Worm (Caenorhabditis elegans) whole organism, L4 larva: ENCODE data around the gene Y55F3AM.9.

Experiments used
- R02D3.7 ChIP-seq: fragments of 150-350 bp; sonication (generic microtip); optimal IDR thresholded peaks from 3 replicates; lab custom pipeline; 2014; ENCODE audit warnings: missing biosample characterization, missing genetic modification characterization
- T26A8.4 ChIP-seq: fragments of 200-800 bp; sonication (Bioruptor generic); IDR thresholded peaks from 2 replicates; pipeline ENCODE4 v1.3.6; 2022; ENCODE audit warnings: missing genetic modification characterization, missing compliant biosample characterization
- Y105C5A.15 ChIP-seq: fragments of 200-800 bp; sonication (Bioruptor generic); IDR thresholded peaks from 2 replicates; pipeline ENCODE4 v1.3.6; 2022; ENCODE audit warnings: missing genetic modification characterization, missing compliant biosample characterization
- ZK337.2 ChIP-seq: fragments of 200-800 bp; sonication (Bioruptor generic); IDR thresholded peaks from 2 replicates; pipeline ENCODE4 v1.3.6; 2022; ENCODE audit warnings: missing genetic modification reagents, missing genetic modification characterization, missing compliant biosample characterization
- ZK546.5 ChIP-seq, 2 experiments: sonication (generic microtip); optimal IDR thresholded peaks; 2 replicates each; lab custom pipeline; 2017; ENCODE audit warnings: missing biosample characterization in 2 of 2, missing genetic modification characterization in 2 of 2
- aha-1 ChIP-seq: fragments of 150-350 bp; peaks from one replicate; lab custom pipeline; 2014; ENCODE audit warnings: missing biosample characterization, missing genetic modification characterization
- ama-1 ChIP-seq: fragments of 150-350 bp; optimal IDR thresholded peaks from 2 replicates; lab custom pipeline; 2014; ENCODE audit warnings: inconsistent platforms, mixed read lengths
- arid-1 ChIP-seq: fragments of 200-800 bp; sonication (Bioruptor generic); conservative IDR thresholded peaks from 2 replicates; pipeline ENCODE4 v1.3.6; 2022; ENCODE audit warnings: missing genetic modification reagents, missing genetic modification characterization, missing compliant biosample characterization
- ceh-20 ChIP-seq: fragments of 200-800 bp; sonication (Bioruptor generic); IDR thresholded peaks from 2 replicates; pipeline ENCODE4 v1.3.6; 2022; ENCODE audit warnings: missing genetic modification reagents, missing genetic modification characterization, missing compliant biosample characterization
- ceh-44 ChIP-seq: fragments of 200-800 bp; sonication (Bioruptor generic); IDR thresholded peaks from 2 replicates; pipeline ENCODE4 v1.3.6; 2022; ENCODE audit warnings: missing genetic modification reagents, missing genetic modification characterization, missing compliant biosample characterization
- ces-1 ChIP-seq: fragments of 150-350 bp; sonication (generic microtip); optimal IDR thresholded peaks from 4 replicates; lab custom pipeline; 2014; ENCODE audit warnings: missing biosample characterization, missing genetic modification reagents, missing genetic modification characterization
- ctbp-1 ChIP-seq: fragments of 200-800 bp; sonication (Bioruptor generic); IDR thresholded peaks from 2 replicates; pipeline ENCODE4 v1.3.6; 2022; ENCODE audit warnings: missing genetic modification reagents, missing genetic modification characterization, missing compliant biosample characterization
- daf-12 ChIP-seq: fragments of 150-350 bp; optimal IDR thresholded peaks from 2 replicates; lab custom pipeline; 2014; ENCODE audit warnings: missing biosample characterization, missing genetic modification reagents, missing genetic modification characterization
- dmd-6 ChIP-seq: fragments of 200-800 bp; sonication (Bioruptor generic); IDR thresholded peaks from 2 replicates; pipeline ENCODE4 v1.3.6; 2022; ENCODE audit warnings: missing genetic modification reagents, missing genetic modification characterization, missing compliant biosample characterization
- dpl-1 ChIP-seq: fragments of 150-350 bp; optimal IDR thresholded peaks from 2 replicates; lab custom pipeline; 2014; ENCODE audit warnings: missing biosample characterization, missing genetic modification reagents, missing genetic modification characterization
- hlh-11 ChIP-seq: fragments of 200-800 bp; sonication (Bioruptor generic); optimal IDR thresholded peaks from 2 replicates; lab custom pipeline; 2018; ENCODE audit warnings: mild to moderate bottlenecking, missing genetic modification characterization, missing compliant biosample characterization
- hlh-30 ChIP-seq: sonication (generic microtip); optimal IDR thresholded peaks from 2 replicates; lab custom pipeline; 2017; ENCODE audit warnings: antibody characterized with exemption, mild to moderate bottlenecking, missing genetic modification characterization, missing compliant biosample characterization; ENCODE audit not compliant: insufficient read depth
- hmg-1.1 ChIP-seq: fragments of 200-800 bp; sonication (Bioruptor generic); IDR thresholded peaks from 2 replicates; pipeline ENCODE4 v1.3.6; 2022; ENCODE audit warnings: missing genetic modification reagents, missing genetic modification characterization, missing compliant biosample characterization
- jun-1 ChIP-seq: fragments of 150-350 bp; optimal IDR thresholded peaks from 2 replicates; lab custom pipeline; 2014; ENCODE audit warnings: missing biosample characterization, missing genetic modification reagents, missing genetic modification characterization
- lim-7 ChIP-seq: fragments of 200-800 bp; sonication (Bioruptor generic); IDR thresholded peaks from 2 replicates; pipeline ENCODE4 v1.3.6; 2022; ENCODE audit warnings: missing genetic modification characterization, missing compliant biosample characterization
- lin-1 ChIP-seq: fragments of 200-800 bp; sonication (Bioruptor generic); IDR thresholded peaks from 2 replicates; pipeline ENCODE4 v1.3.6; 2022; ENCODE audit warnings: missing genetic modification reagents, missing genetic modification characterization, missing compliant biosample characterization
- lin-13 ChIP-seq: fragments of 150-350 bp; optimal IDR thresholded peaks from 2 replicates; lab custom pipeline; 2014; ENCODE audit warnings: missing biosample characterization, missing genetic modification reagents, missing genetic modification characterization
- lsy-2 ChIP-seq, 2 experiments: fragments of 150-350 bp in 1 of 2; sonication (generic microtip) in 1 of 2; optimal IDR thresholded peaks; 2 replicates each; lab custom pipeline; 2014 to 2017; ENCODE audit warnings: missing biosample characterization in 2 of 2, missing genetic modification characterization in 2 of 2
- mdl-1 ChIP-seq, 2 experiments: fragments of 150-350 bp in 1 of 2; sonication (generic microtip) in 1 of 2; optimal IDR thresholded peaks; 2 replicates each; lab custom pipeline; 2014 to 2017; ENCODE audit warnings: missing biosample characterization in 2 of 2, missing genetic modification characterization in 2 of 2
- mep-1 ChIP-seq: fragments of 150-350 bp; sonication (generic microtip); optimal IDR thresholded peaks from 3 replicates; lab custom pipeline; 2014; ENCODE audit warnings: missing biosample characterization, missing genetic modification characterization
- mes-2 ChIP-seq: sonication (generic microtip); optimal IDR thresholded peaks from 2 replicates; lab custom pipeline; 2016; ENCODE audit warnings: missing genotype, mild to moderate bottlenecking, missing genetic modification characterization, missing compliant biosample characterization; ENCODE audit not compliant: poor library complexity, severe bottlenecking
- mxl-3 ChIP-seq: fragments of 200-800 bp; sonication (Bioruptor generic); optimal IDR thresholded peaks from 2 replicates; lab custom pipeline; 2018; ENCODE audit warnings: mild to moderate bottlenecking, missing genetic modification characterization, missing compliant biosample characterization
- nhr-10 ChIP-seq: fragments of 150-350 bp; optimal IDR thresholded peaks from 2 replicates; lab custom pipeline; 2014; ENCODE audit warnings: missing biosample characterization, missing genetic modification characterization
- nhr-102 ChIP-seq: sonication (generic microtip); optimal IDR thresholded peaks from 2 replicates; lab custom pipeline; 2016; ENCODE audit warnings: mild to moderate bottlenecking, missing genetic modification characterization, moderate library complexity, missing compliant biosample characterization
- nhr-11 ChIP-seq: fragments of 150-350 bp; optimal IDR thresholded peaks from 2 replicates; lab custom pipeline; 2014; ENCODE audit warnings: missing biosample characterization, missing genetic modification characterization
- nhr-25 ChIP-seq: sonication (generic microtip); optimal IDR thresholded peaks from 2 replicates; lab custom pipeline; 2017; ENCODE audit warnings: missing genetic modification characterization, mild to moderate bottlenecking, missing compliant biosample characterization, antibody characterized with exemption, moderate library complexity, borderline replicate concordance; ENCODE audit not compliant: insufficient read depth
- nhr-42 ChIP-seq: fragments of 200-800 bp; sonication (Bioruptor generic); IDR thresholded peaks from 2 replicates; pipeline ENCODE4 v1.3.6; 2022; ENCODE audit warnings: missing genetic modification characterization, missing compliant biosample characterization
- nhr-77 ChIP-seq: fragments of 150-350 bp; optimal IDR thresholded peaks from 2 replicates; lab custom pipeline; 2014; ENCODE audit warnings: missing biosample characterization, missing genetic modification characterization
- pqm-1 ChIP-seq: sonication (generic microtip); optimal IDR thresholded peaks from 2 replicates; lab custom pipeline; 2017; ENCODE audit warnings: missing biosample characterization, missing genetic modification characterization
- set-16 ChIP-seq: fragments of 200-800 bp; sonication (Bioruptor generic); IDR thresholded peaks from 2 replicates; pipeline ENCODE4 v1.3.6; 2022; ENCODE audit warnings: missing genetic modification reagents, missing genetic modification characterization, missing compliant biosample characterization
- snpc-4 ChIP-seq: fragments of 150-350 bp; optimal IDR thresholded peaks from 2 replicates; lab custom pipeline; 2014; ENCODE audit warnings: missing biosample characterization, missing genetic modification characterization
- spr-1 ChIP-seq: sonication (generic microtip); optimal IDR thresholded peaks from 2 replicates; lab custom pipeline; 2016; ENCODE audit warnings: mild to moderate bottlenecking, missing genetic modification characterization, missing compliant biosample characterization
- spr-3 ChIP-seq: fragments of 200-800 bp; sonication (Bioruptor generic); optimal IDR thresholded peaks from 2 replicates; lab custom pipeline; 2018; ENCODE audit warnings: mild to moderate bottlenecking, missing genetic modification characterization, missing compliant biosample characterization
- tra-1 ChIP-seq: fragments of 200-800 bp; sonication (Bioruptor generic); IDR thresholded peaks from 2 replicates; pipeline ENCODE4 v1.3.6; 2022; ENCODE audit warnings: missing genetic modification reagents, missing genetic modification characterization, missing compliant biosample characterization
- unc-39 ChIP-seq: sonication (generic microtip); optimal IDR thresholded peaks from 2 replicates; lab custom pipeline; 2017; ENCODE audit warnings: missing biosample characterization, missing genetic modification characterization
- unc-62 ChIP-seq, 3 experiments: fragments of 150-350 bp in 1 of 3; sonication (generic microtip); optimal IDR thresholded peaks in 2 of 3; peaks in 1 of 3; 1 replicate in 1 of 3; 2 replicates in 2 of 3; lab custom pipeline; 2014 to 2017; ENCODE audit warnings: missing biosample characterization in 3 of 3, missing genetic modification characterization in 3 of 3, missing genetic modification reagents in 3 of 3, missing genotype in 1 of 3
- vab-7 ChIP-seq: fragments of 200-800 bp; sonication (Bioruptor generic); IDR thresholded peaks from 2 replicates; pipeline ENCODE4 v1.3.6; 2022; ENCODE audit warnings: missing genetic modification reagents, missing genetic modification characterization, missing compliant biosample characterization
- zfp-3 ChIP-seq: fragments of 200-800 bp; sonication (Bioruptor generic); conservative IDR thresholded peaks from 2 replicates; pipeline ENCODE4 v1.3.6; 2022; ENCODE audit warnings: missing genetic modification reagents, missing genetic modification characterization, missing compliant biosample characterization
- ztf-7 ChIP-seq: fragments of 150-350 bp; optimal IDR thresholded peaks from 2 replicates; lab custom pipeline; 2014; ENCODE audit warnings: missing biosample characterization, missing genetic modification characterization

Gene Y55F3AM.9

DNA sequence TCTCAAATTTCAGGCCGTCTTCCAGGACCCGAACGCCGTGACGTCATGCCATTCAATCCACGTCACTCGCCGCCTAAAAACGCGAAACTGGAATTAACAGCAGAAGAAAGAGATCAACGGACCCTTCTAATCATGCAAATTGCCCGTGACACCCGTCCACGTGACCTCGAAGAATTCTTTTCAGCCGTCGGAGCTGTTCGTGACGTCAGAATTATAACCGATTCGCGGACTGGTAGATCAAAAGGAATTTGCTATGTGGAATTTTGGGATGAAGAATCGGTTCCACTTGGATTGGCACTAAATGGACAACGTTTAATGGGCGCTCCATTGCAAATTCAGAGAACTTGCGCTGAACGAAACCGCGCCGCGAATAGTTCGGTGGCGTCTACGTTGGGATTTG lies 5.9 kb upstream of the Y55F3AM.9 start:
- TF ChIP-seq snpc-4 (tag; lab: Kevin White, UChicago), result no peak
- TF ChIP-seq lim-7 (GFP tag; lab: Robert Waterston, UW), result no peak
- peak in 1 of 2 experiments; percentile 94 for TF ChIP-seq unc-62 (GFP tag; optimal IDR thresholded peaks at IDR 0.05 in 1 of 2; lab: Kevin White, UChicago)
- no peak for TF ChIP-seq unc-62 (tag; optimal IDR thresholded peaks at IDR 0.05; lab: Kevin White, UChicago)

DNA sequence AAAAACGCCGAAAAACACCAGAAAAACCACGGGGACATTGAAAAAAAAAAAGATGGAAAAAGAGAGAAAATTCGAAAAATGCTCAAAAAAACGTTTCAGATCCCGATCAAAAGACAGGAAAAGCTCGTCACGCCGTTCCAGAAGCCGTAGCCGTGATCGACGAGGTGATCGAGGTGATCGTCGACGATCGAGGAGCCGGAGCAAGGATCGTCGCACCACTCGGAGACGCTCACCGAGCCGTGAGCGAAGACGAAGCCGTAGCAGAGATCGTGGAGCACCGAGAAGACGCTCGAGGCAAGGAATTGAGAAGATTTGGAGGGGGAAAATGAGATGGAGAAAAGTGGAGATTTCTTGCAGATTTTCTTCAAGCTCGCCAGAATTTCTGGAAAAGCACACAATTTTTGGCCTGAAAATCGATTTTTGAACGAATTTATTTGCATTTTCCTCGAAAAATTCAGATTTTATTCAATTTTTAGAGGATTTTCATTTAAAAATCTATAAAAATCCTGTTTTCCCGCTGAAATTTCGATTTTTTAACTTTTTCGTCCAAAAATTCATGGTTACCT lies 3.8 kb upstream of the Y55F3AM.9 start:
- TF ChIP-seq mes-2 (tag; lab: Kevin White, UChicago) (peak; percentile 13), jun-1 (tag; lab: Kevin White, UChicago) (no peak), set-16 (GFP tag; lab: Robert Waterston, UW) (peak; percentile 88), aha-1 (tag; lab: Kevin White, UChicago) (peak; percentile 38)
- TF ChIP-seq, all 104 proteins: peak for 3

DNA sequence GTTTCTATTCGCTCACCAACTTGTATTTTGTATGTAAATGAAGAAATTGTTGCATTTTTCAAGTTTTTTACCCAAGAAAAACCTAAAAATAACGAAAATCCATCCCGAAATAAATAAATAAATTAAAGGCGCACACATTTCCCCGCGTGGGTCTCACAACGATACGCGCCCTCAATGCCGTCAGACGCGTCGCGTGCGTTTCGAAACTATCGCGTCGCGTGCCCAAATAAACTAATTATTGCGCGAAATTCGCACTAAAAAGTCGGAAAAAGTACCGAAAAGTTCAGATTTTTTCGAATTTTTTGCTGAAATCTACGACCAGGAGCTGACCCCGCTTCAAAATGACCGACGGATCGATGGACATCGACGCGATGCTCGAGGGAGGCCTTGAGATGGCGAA lies 2.9 kb upstream of the Y55F3AM.9 start, which contains the start of gene rbm-39:
Gene rbm-39 (plus strand): TSS at position 178 of the 400 bp plus-strand sequence.
- peak; percentile 62 for TF ChIP-seq aha-1 (tag; lab: Kevin White, UChicago)
- peak; percentile 68 for TF ChIP-seq spr-3
- no peak for TF ChIP-seq daf-12 (tag; lab: Kevin White, UChicago)
- no peak for TF ChIP-seq ctbp-1 (GFP tag; lab: Robert Waterston, UW)
- no peak for TF ChIP-seq set-16 (GFP tag; lab: Robert Waterston, UW)
- TF ChIP-seq tra-1 (GFP tag; lab: Robert Waterston, UW), result 0 out of 2 replicates have a peak, but pooled peaks have one; percentile 41
- peak; percentile 90 for TF ChIP-seq mep-1 (tag; lab: Kevin White, UChicago)
- peak; percentile 90 for TF ChIP-seq ama-1 (lab: Kevin White, UChicago)
- TF ChIP-seq lin-13 (GFP tag; lab: Kevin White, UChicago), result peak; percentile 81
- peak; percentile 43 for TF ChIP-seq nhr-25 (tag; lab: Kevin White, UChicago)
- TF ChIP-seq nhr-42, result no peak
- peak in 1 of 2 experiments; percentile 21 for TF ChIP-seq ZK546.5 (tag; optimal IDR thresholded peaks at IDR 0.05; lab: Kevin White, UChicago)
- TF ChIP-seq hmg-1.1 (GFP tag; lab: Robert Waterston, UW), result peak; percentile 76
- no peak for TF ChIP-seq spr-1
- TF ChIP-seq Y105C5A.15 (GFP tag; lab: Robert Waterston, UW), result 0 out of 2 replicates have a peak, but pooled peaks have one; percentile 39
- TF ChIP-seq nhr-102 (tag; lab: Kevin White, UChicago), result peak; percentile 53
- peak; percentile 81 for TF ChIP-seq dpl-1 (GFP tag; lab: Kevin White, UChicago)
- TF ChIP-seq unc-39, result no peak
- peak; percentile 48 for TF ChIP-seq nhr-77
- TF ChIP-seq dmd-6 (GFP tag; lab: Robert Waterston, UW), result peak; percentile 42
- no peak for TF ChIP-seq ceh-44
- no peak for TF ChIP-seq vab-7
- no peak for TF ChIP-seq ces-1 (GFP tag; lab: Kevin White, UChicago)
- TF ChIP-seq pqm-1, result no peak
- TF ChIP-seq hlh-11, result peak; percentile 77
- TF ChIP-seq nhr-10 (tag; lab: Kevin White, UChicago), result no peak
- TF ChIP-seq lin-1 (GFP tag; lab: Robert Waterston, UW), result no peak
- TF ChIP-seq zfp-3, result peak; percentile 76; the same call in 1 of the 2 replicates
- no peak for TF ChIP-seq lim-7 (GFP tag; lab: Robert Waterston, UW)
- peak in 1 of 2 experiments; percentile 76 for TF ChIP-seq mdl-1 (tag; optimal IDR thresholded peaks at IDR 0.05; lab: Kevin White, UChicago)
- TF ChIP-seq mes-2 (tag; lab: Kevin White, UChicago), result peak; percentile 94
- TF ChIP-seq mxl-3, result peak; percentile 29
- TF ChIP-seq ztf-7 (tag; lab: Kevin White, UChicago), result peak; percentile 58
- peak; percentile 55 for TF ChIP-seq nhr-11
- peak; percentile 58 to 91 for TF ChIP-seq lsy-2 (tag; optimal IDR thresholded peaks at IDR 0.05; lab: Kevin White, UChicago)
- peak; percentile 63 for TF ChIP-seq T26A8.4 (GFP tag; lab: Robert Waterston, UW)
- TF ChIP-seq R02D3.7 (tag; lab: Kevin White, UChicago), result no peak
- TF ChIP-seq arid-1 (GFP tag; lab: Robert Waterston, UW), result peak; percentile 79
- 0 out of 2 replicates have a peak, but pooled peaks have one; percentile 20 for TF ChIP-seq ceh-20 (GFP tag; lab: Robert Waterston, UW)
- 0 out of 2 replicates have a peak, but pooled peaks have one; percentile 29 for TF ChIP-seq ZK337.2 (GFP tag; lab: Robert Waterston, UW)
- peak; percentile 90 for TF ChIP-seq hlh-30 (tag; lab: Kevin White, UChicago)
